Fruit fly (Drosophila melanogaster): ENCODE data around the gene AP-2sigma.
A peak's percentile ranks its signal among the peaks of the same experiment; 100 is the strongest.

Gene AP-2sigma

DNA sequence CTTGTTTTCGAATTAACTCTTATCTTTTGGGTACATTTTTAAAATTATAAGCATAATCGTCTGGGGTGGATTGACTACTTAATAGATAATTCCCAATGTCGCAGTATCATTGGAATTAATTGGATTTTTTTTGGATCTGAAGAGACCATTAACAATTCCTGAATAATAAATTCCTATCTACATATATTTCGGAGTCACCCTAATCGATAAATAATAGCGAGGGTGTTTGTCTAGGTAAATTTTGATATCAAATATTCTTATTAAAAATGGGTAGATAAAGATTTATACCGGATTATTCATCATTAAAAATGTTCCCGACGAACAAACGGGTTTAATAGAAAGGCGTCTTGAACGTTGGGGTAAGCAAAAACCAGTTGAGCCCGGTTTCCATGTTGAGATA lies 5.0 kb upstream of the AP-2sigma start:
- TF ChIP-seq Mnt (GFP tag; optimal IDR thresholded peaks at IDR 0.05) (no peak), kay (GFP tag; ENCODE audit: borderline replicate concordance) (peak; percentile 90)

DNA sequence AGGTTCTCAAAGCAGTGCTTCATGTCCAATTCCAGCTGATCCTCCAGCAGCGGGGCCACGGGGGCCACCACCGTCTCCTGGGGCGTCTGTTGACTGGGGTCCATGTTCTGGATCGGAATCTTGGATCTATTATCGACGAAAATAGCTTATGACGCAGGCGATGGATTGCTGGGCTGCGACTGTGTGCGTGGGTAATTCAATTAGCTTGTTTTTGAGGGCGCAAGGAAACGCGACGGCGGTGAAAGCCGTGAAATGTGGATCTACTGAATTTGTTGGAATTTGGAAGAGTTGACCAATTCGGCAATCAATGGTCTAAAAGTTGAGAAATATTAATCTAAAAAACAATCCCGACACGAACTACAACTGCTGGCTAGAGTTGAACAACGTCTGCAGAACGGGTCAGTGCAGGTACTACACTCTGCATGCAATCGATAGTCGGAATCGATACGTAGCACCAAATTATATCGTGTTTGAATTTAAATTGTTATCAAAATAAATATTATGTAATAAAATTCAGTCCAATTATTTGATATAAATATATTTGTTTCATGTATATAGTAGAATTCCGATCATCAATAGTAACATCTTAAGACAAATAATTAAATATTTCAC lies 3.7 kb upstream of the AP-2sigma start, which contains the start of gene CG3308:
CG3308 (minus strand) TSS at position 391 of the 612 bp plus-strand sequence.
- TF ChIP-seq CG11617 (GFP tag; optimal IDR thresholded peaks at IDR 0.05), result peak; percentile 56
- TF ChIP-seq Clk (GFP tag; optimal IDR thresholded peaks at IDR 0.05), result peak; percentile 12
- TF ChIP-seq bab1 (GFP tag; optimal IDR thresholded peaks at IDR 0.05), result peak; percentile 57
- peak; percentile 60 for TF ChIP-seq pad (GFP tag; optimal IDR thresholded peaks at IDR 0.05)
- peak; percentile 54 for TF ChIP-seq Hr96 (GFP tag; optimal IDR thresholded peaks at IDR 0.05)
- TF ChIP-seq CG7101 (tag; optimal IDR thresholded peaks at IDR 0.05), result peak; percentile 69
- TF ChIP-seq CG7045 (GFP tag; optimal IDR thresholded peaks at IDR 0.05), result peak; percentile 48
- TF ChIP-seq CG12768 (GFP tag; optimal IDR thresholded peaks at IDR 0.05), result peak; percentile 51
- TF ChIP-seq tj (GFP tag; optimal IDR thresholded peaks at IDR 0.05), result no peak
- peak; percentile 51 for TF ChIP-seq CG14711 (tag; optimal IDR thresholded peaks at IDR 0.05)
- TF ChIP-seq Mnt (GFP tag; optimal IDR thresholded peaks at IDR 0.05), result peak; percentile 65
- no peak for TF ChIP-seq cnc (optimal IDR thresholded peaks at IDR 0.05)
- TF ChIP-seq CG5204 (GFP tag; optimal IDR thresholded peaks at IDR 0.05), result no peak
- no peak for TF ChIP-seq ovo (GFP tag; optimal IDR thresholded peaks at IDR 0.05)
- TF ChIP-seq kay (GFP tag; ENCODE audit: borderline replicate concordance), result peak; percentile 79
- TF ChIP-seq cic (GFP tag; optimal IDR thresholded peaks at IDR 0.05), result peak; percentile 64
- TF ChIP-seq CG1620 (GFP tag; optimal IDR thresholded peaks at IDR 0.05), result peak; percentile 66
- peak; percentile 72 for TF ChIP-seq Crg-1 (GFP tag; optimal IDR thresholded peaks at IDR 0.05)
- TF ChIP-seq toe (GFP tag; optimal IDR thresholded peaks at IDR 0.05), result peak; percentile 40
- TF ChIP-seq CG33017 (tag; optimal IDR thresholded peaks at IDR 0.05), result peak; percentile 52

DNA sequence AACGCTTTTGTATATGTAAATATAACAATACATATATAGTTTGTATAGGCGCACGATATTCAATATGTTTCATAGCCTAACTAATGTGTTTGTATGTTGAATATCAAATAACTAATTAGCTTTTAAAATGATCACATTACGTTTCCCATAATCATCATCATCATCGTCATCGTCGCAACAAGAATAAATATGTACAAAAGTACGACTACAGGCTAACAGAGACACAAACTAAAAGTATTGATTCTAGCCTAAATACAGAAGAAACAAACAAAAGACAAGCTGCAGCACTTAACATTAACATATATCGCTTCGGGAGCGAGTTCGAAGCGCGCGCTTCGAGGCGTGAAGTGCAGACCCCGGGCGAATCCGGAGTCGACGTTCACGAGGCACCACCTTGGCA lies 1.3 kb upstream of the AP-2sigma start:
- TF ChIP-seq CG5204 (GFP tag; optimal IDR thresholded peaks at IDR 0.05) (no peak), CG12768 (GFP tag; optimal IDR thresholded peaks at IDR 0.05) (no peak), tj (GFP tag; optimal IDR thresholded peaks at IDR 0.05) (no peak), Hr96 (GFP tag; optimal IDR thresholded peaks at IDR 0.05) (no peak), toe (GFP tag; optimal IDR thresholded peaks at IDR 0.05) (no peak), CG7101 (tag; optimal IDR thresholded peaks at IDR 0.05) (no peak), CG14711 (tag; optimal IDR thresholded peaks at IDR 0.05) (no peak), Mnt (GFP tag; optimal IDR thresholded peaks at IDR 0.05) (no peak), CG7045 (GFP tag; optimal IDR thresholded peaks at IDR 0.05) (no peak), ovo (GFP tag; optimal IDR thresholded peaks at IDR 0.05) (no peak), Clk (GFP tag; optimal IDR thresholded peaks at IDR 0.05) (no peak), kay (GFP tag; ENCODE audit: borderline replicate concordance) (no peak), cic (GFP tag; optimal IDR thresholded peaks at IDR 0.05) (no peak), CG33017 (tag; optimal IDR thresholded peaks at IDR 0.05) (no peak), CG11617 (GFP tag; optimal IDR thresholded peaks at IDR 0.05) (no peak), pad (GFP tag; optimal IDR thresholded peaks at IDR 0.05) (no peak), cnc (optimal IDR thresholded peaks at IDR 0.05) (no peak), CG1620 (GFP tag; optimal IDR thresholded peaks at IDR 0.05) (no peak), bab1 (GFP tag; optimal IDR thresholded peaks at IDR 0.05) (no peak), Crg-1 (GFP tag; optimal IDR thresholded peaks at IDR 0.05) (no peak)

- TF ChIP-seq bab1 (GFP tag; optimal IDR thresholded peaks at IDR 0.05) (no peak), tj (GFP tag; optimal IDR thresholded peaks at IDR 0.05) (no peak), kay (GFP tag; ENCODE audit: borderline replicate concordance) (no peak), Mnt (GFP tag; optimal IDR thresholded peaks at IDR 0.05) (no peak), Clk (GFP tag; optimal IDR thresholded peaks at IDR 0.05) (no peak), toe (GFP tag; optimal IDR thresholded peaks at IDR 0.05) (no peak), CG5204 (GFP tag; optimal IDR thresholded peaks at IDR 0.05) (no peak), CG11617 (GFP tag; optimal IDR thresholded peaks at IDR 0.05) (no peak), cic (GFP tag; optimal IDR thresholded peaks at IDR 0.05) (no peak), CG7101 (tag; optimal IDR thresholded peaks at IDR 0.05) (no peak)
These were observed 801 bp upstream of the AP-2sigma start for dm6 chr3R:21270609-21271143.

DNA sequence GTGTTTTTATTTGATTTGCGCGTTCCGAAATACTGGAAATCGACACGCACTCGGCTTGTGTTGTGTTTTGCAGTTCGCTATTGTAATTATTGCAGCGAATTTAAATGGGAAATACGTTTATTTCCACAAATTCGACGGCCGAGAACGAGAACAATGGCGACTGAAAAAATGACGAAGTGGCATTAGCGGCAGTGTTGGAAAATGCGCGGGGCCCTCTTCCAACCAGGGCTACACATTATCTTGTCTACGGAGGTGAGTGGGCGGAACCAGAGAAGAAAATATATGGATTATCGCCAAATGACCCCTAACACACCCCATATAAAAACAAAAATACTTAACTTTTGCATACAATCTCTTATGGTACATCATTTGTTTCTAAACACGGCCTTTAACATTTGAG lies 1.0 kb downstream of the AP-2sigma start, which contains the start of gene Rab1:
Rab1 (minus strand) TSS at position 188 of the 400 bp plus-strand sequence.
- TF ChIP-seq bab1 (GFP tag; optimal IDR thresholded peaks at IDR 0.05) (peak; percentile 68), Clk (GFP tag; optimal IDR thresholded peaks at IDR 0.05) (no peak), cic (GFP tag; optimal IDR thresholded peaks at IDR 0.05) (peak; percentile 42), Mnt (GFP tag; optimal IDR thresholded peaks at IDR 0.05) (peak; percentile 71), Hr96 (GFP tag; optimal IDR thresholded peaks at IDR 0.05) (peak; percentile 72), kay (GFP tag; ENCODE audit: borderline replicate concordance) (peak; percentile 61), cnc (optimal IDR thresholded peaks at IDR 0.05) (no peak), CG12768 (GFP tag; optimal IDR thresholded peaks at IDR 0.05) (peak; percentile 65), CG7045 (GFP tag; optimal IDR thresholded peaks at IDR 0.05) (peak; percentile 19), toe (GFP tag; optimal IDR thresholded peaks at IDR 0.05) (peak; percentile 63), ovo (GFP tag; optimal IDR thresholded peaks at IDR 0.05) (peak; percentile 40), Crg-1 (GFP tag; optimal IDR thresholded peaks at IDR 0.05) (peak; percentile 80), tj (GFP tag; optimal IDR thresholded peaks at IDR 0.05) (peak; percentile 42), CG14711 (tag; optimal IDR thresholded peaks at IDR 0.05) (peak; percentile 17), pad (GFP tag; optimal IDR thresholded peaks at IDR 0.05) (peak; percentile 50), CG1620 (GFP tag; optimal IDR thresholded peaks at IDR 0.05) (peak; percentile 73), CG7101 (tag; optimal IDR thresholded peaks at IDR 0.05) (peak; percentile 61), CG11617 (GFP tag; optimal IDR thresholded peaks at IDR 0.05) (peak; percentile 10), CG33017 (tag; optimal IDR thresholded peaks at IDR 0.05) (peak; percentile 29), CG5204 (GFP tag; optimal IDR thresholded peaks at IDR 0.05) (no peak)

All from whole organism, adult.